Worm (Caenorhabditis elegans) whole organism, mixed stage, embryonic: ENCODE measurements around the gene C25G6.3.

ENCODE experiments used
- ces-1 ChIP-seq: fragments of 150-350 bp; optimal IDR thresholded peaks from 2 replicates; lab custom pipeline; 2014; ENCODE audit warnings: missing biosample characterization, missing genetic modification reagents, missing genetic modification characterization
- flh-1 ChIP-seq: fragments of 200-800 bp; sonication (Bioruptor generic); optimal IDR thresholded peaks from 2 replicates; lab custom pipeline; 2018; ENCODE audit warnings: mild to moderate bottlenecking, missing genetic modification characterization, moderate library complexity, missing compliant biosample characterization
- hlh-1 ChIP-seq: fragments of 150-350 bp; optimal IDR thresholded peaks from 2 replicates; lab custom pipeline; 2014; ENCODE audit warnings: missing biosample characterization, missing genetic modification reagents, missing genetic modification characterization
- nhr-2 ChIP-seq: fragments of 150-350 bp; optimal IDR thresholded peaks from 2 replicates; lab custom pipeline; 2014; ENCODE audit warnings: missing biosample characterization, missing genetic modification characterization
- nhr-237 ChIP-seq: fragments of 150-350 bp; optimal IDR thresholded peaks from 2 replicates; lab custom pipeline; 2014; ENCODE audit warnings: missing biosample characterization, missing genetic modification characterization
- nhr-76 ChIP-seq: sonication (generic microtip); optimal IDR thresholded peaks from 2 replicates; lab custom pipeline; 2017; ENCODE audit warnings: missing biosample characterization, missing genetic modification characterization
- unc-39 ChIP-seq: fragments of 150-350 bp; optimal IDR thresholded peaks from 2 replicates; lab custom pipeline; 2014; ENCODE audit warnings: missing biosample characterization, missing genetic modification characterization
- unc-62 ChIP-seq: fragments of 150-350 bp; optimal IDR thresholded peaks from 2 replicates; lab custom pipeline; 2014; ENCODE audit warnings: missing biosample characterization, missing genetic modification reagents, missing genetic modification characterization

The C25G6.3 gene

DNA sequence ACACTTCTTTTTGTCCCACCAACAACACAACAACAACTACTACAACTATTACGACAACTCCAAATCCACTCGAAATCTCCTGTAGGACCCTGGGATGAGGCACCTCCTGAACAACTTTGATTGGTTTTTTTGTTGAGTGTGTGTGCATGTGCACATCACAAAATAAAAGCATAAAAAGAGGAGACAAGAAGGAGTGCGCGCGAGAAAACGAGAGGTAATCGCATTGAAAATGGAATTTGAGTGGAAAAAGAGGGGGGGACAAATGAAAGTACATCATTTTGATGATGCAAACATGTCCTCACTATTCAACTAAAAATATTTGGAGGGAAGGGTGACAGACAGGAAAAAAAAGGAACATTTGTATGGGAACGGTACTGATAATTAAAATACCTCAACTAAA, 53.2 kb downstream of the C25G6.3 start:
- TF ChIP-seq ces-1 (GFP tag; lab: Kevin White, UChicago) (peak; percentile 87), flh-1 (GFP tag; lab: Kevin White, UChicago) (no peak)

DNA sequence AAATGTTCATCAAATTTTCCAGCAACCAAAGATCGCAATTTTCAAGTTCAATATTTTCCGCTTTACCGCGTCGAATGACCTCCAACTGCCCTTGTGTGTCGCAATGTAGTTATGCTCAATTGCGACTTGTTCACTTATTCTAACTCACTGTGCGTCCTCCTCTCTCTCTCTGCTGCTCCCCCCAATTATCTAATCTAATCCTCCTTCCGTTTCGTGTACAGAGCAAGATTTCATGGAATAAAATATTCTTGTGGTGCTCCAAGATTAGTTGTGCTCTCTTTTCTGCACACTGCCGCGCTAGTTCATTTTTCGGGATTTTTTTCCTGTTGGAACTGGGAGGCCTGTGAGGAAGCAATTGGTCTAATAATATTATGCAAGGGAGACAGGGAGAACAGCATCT, 54.7 kb downstream of the C25G6.3 start:
- TF ChIP-seq ces-1 (GFP tag; lab: Kevin White, UChicago) (peak; percentile 92), unc-39 (no peak)
- TF ChIP-seq, all 35 proteins: peak for 1

DNA sequence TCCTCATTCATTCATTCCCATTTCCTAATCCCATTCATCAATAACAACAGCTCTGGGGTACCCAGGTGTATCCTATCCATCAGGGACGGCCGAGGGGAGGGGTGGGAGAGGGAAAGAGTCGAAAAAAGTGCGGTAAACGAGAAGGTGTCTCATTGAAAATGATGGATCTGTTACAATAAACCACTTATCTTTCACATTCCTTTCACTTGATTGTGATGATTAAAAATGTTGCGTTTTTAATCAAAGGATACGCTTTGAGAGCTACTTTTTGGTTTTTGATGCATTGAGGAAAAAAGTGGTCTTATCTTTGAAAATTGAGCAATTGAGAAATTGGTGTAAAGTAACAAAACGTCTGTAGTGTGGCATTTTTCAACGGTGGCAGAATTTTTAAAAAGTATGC, 55.4 kb downstream of the C25G6.3 start:
- TF ChIP-seq nhr-237 (tag; lab: Kevin White, UChicago), result no peak
- no peak for TF ChIP-seq nhr-2 (tag; lab: Kevin White, UChicago)
- TF ChIP-seq nhr-76 (tag; lab: Kevin White, UChicago), result no peak
- TF ChIP-seq hlh-1 (tag; lab: Kevin White, UChicago), result peak; percentile 4
- peak; percentile 67 for TF ChIP-seq unc-62
- no peak for TF ChIP-seq unc-39
